Worm (Caenorhabditis elegans): ENCODE data around the gene srj-21.
A peak's percentile ranks its signal among the peaks of the same experiment; 100 is the strongest.

- TF ChIP-seq unc-39 (tag; optimal IDR thresholded peaks at IDR 0.05) (no peak), elt-3 (tag; optimal IDR thresholded peaks at IDR 0.05) (no peak), nhr-237 (tag; optimal IDR thresholded peaks at IDR 0.05) (no peak), snpc-4 (tag; optimal IDR thresholded peaks at IDR 0.05) (no peak), nhr-28 (tag; optimal IDR thresholded peaks at IDR 0.05) (no peak), ces-1 (GFP tag; optimal IDR thresholded peaks at IDR 0.05) (peak; percentile 16), ceh-43 (GFP tag; optimal IDR thresholded peaks at IDR 0.05) (no peak), unc-62 (GFP tag; optimal IDR thresholded peaks at IDR 0.05) (peak; percentile 82), M03D4.4 (tag; optimal IDR thresholded peaks at IDR 0.05) (no peak), zip-8 (tag; optimal IDR thresholded peaks at IDR 0.05) (no peak), elt-1 (tag; optimal IDR thresholded peaks at IDR 0.05; ENCODE audit: borderline replicate concordance, insufficient read depth) (peak; percentile 68), mab-5 (tag; optimal IDR thresholded peaks at IDR 0.05) (peak; percentile 65), flh-1 (GFP tag; optimal IDR thresholded peaks at IDR 0.05) (no peak), hlh-1 (tag; optimal IDR thresholded peaks at IDR 0.05) (peak; percentile 98)
Measured at ce11 chrV:10720303-10720847, 24.8 kb upstream of the srj-21 start.
